Worm (Caenorhabditis elegans): ENCODE results near the gene C39D10.11.

DNA sequence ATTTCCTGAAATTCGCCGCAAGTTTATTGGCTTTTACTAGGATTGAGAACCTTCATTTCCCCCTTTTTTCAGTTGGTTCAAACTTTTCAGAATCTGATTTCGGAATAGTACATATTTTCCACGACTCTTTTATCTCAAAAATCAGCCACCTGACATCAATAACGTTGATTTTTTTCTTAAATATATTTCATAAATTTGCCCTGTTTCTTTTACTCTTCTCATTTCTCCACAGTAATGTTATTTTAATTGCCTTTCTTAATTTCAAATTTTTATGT is 49.9 kb downstream of the C39D10.11 start:
- TF ChIP-seq fos-1 (tag; optimal IDR thresholded peaks at IDR 0.05) (no peak), sptf-1 (tag; optimal IDR thresholded peaks at IDR 0.05) (no peak), ztf-11 (tag; optimal IDR thresholded peaks at IDR 0.05) (no peak), efl-1 (optimal IDR thresholded peaks at IDR 0.05) (no peak), efl-1 (GFP tag; optimal IDR thresholded peaks at IDR 0.05 in 1 of 2) (no peak), lin-13 (GFP tag; optimal IDR thresholded peaks at IDR 0.05) (no peak), snpc-4 (tag; optimal IDR thresholded peaks at IDR 0.05) (no peak), hpl-2 (GFP tag; optimal IDR thresholded peaks at IDR 0.05) (no peak), nhr-19 (GFP tag; conservative IDR thresholded peaks at IDR 0.05) (no peak)
